Fruit fly (Drosophila melanogaster): Measurements from ENCODE around the gene CG31751.
A peak's percentile ranks its signal among the peaks of the same experiment; 100 is the strongest.

CG31751 gene

DNA sequence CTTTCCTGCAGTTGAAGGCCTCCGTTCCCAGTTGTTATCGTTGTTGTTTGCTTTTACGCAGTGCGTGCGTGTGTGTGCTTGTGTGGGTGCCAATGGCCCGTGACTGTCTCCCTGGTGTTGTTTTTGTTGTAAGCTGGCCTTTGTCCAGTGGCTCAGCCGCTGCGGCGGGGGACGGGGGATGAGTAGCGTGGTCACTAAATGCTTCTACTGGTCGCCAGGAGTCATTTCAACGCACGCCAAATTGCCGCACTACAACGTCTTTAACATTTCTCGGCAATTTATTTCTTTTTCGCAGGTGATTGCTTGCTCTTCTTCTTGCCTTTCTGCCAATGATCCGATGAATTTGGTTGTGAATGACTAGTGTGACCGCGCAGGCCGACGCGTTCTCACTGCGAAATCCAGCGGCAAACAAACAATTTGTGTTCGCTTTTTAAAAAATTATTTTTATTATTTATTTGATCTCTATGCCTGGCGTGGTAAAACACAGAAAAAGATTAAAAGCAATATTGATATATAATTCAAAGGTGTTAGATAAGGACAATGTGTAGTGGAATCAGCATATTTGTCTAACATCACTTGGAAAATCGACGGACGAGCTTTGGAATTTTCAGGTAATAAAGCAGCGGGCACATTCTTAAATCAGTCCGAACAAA lies 31.3 kb downstream of the CG31751 start, which contains the start of the genes Faf2 and Grip71 (continued):
- TF ChIP-seq klu (GFP tag; IDR thresholded peaks at IDR 0.05) (peak; percentile 93), CG15514 (GFP tag; optimal IDR thresholded peaks at IDR 0.05) (peak; percentile 90), CG16863 (GFP tag; optimal IDR thresholded peaks at IDR 0.05) (peak; percentile 76), Hsf (GFP tag; optimal IDR thresholded peaks at IDR 0.05) (peak; percentile 94), CG17361 (GFP tag; IDR thresholded peaks at IDR 0.05) (peak; percentile 95), CG32532 (GFP tag; IDR thresholded peaks at IDR 0.05) (peak; percentile 96), org-1 (GFP tag; optimal IDR thresholded peaks at IDR 0.05) (peak; percentile 71), hkb (optimal IDR thresholded peaks at IDR 0.05) (peak; percentile 88), hkb (GFP tag; IDR thresholded peaks at IDR 0.05) (peak; percentile 91), z (GFP tag; IDR thresholded peaks at IDR 0.05) (peak; percentile 69; the same call in 1 of the 3 replicates), CG11093 (GFP tag; IDR thresholded peaks at IDR 0.05) (peak; percentile 96), H2.0 (GFP tag; IDR thresholded peaks at IDR 0.05) (peak; percentile 91), CG3065 (GFP tag; optimal IDR thresholded peaks at IDR 0.05) (peak; percentile 74), gem (tag; optimal IDR thresholded peaks at IDR 0.05) (peak; percentile 96), CG17912 (GFP tag; optimal IDR thresholded peaks at IDR 0.05) (peak; percentile 62), peb (GFP tag; IDR thresholded peaks at IDR 0.05) (peak; percentile 87), Hr51 (GFP tag; optimal IDR thresholded peaks at IDR 0.05) (peak; percentile 79 to 86), NFAT (GFP tag; IDR thresholded peaks at IDR 0.05) (peak; percentile 90), Stat92E (GFP tag; optimal IDR thresholded peaks at IDR 0.05) (peak in 1 of 3 experiments; percentile 28), Fer2 (tag; optimal IDR thresholded peaks at IDR 0.05) (peak; percentile 81), CG18476 (GFP tag; optimal IDR thresholded peaks at IDR 0.05) (peak; percentile 90), exex (tag; optimal IDR thresholded peaks at IDR 0.05) (no peak), gsb-n (tag; optimal IDR thresholded peaks at IDR 0.05) (peak; percentile 85), ERR (GFP tag; optimal IDR thresholded peaks at IDR 0.05) (peak; percentile 37), chm (GFP tag; IDR thresholded peaks at IDR 0.05) (peak; percentile 86), CG8944 (GFP tag; optimal IDR thresholded peaks at IDR 0.05) (peak; percentile 87), lab (GFP tag; optimal IDR thresholded peaks at IDR 0.05) (peak; percentile 85), Sin3A (optimal IDR thresholded peaks at IDR 0.05) (peak; percentile 94), CG31365 (tag; optimal IDR thresholded peaks at IDR 0.05) (no peak), CG7987 (GFP tag; optimal IDR thresholded peaks at IDR 0.05) (peak; percentile 73), dimm (GFP tag; IDR thresholded peaks at IDR 0.05) (peak; percentile 82), CG8924 (tag; optimal IDR thresholded peaks at IDR 0.05) (peak; percentile 86), CG15269 (tag; optimal IDR thresholded peaks at IDR 0.05) (peak; percentile 89), slp2 (GFP tag; optimal IDR thresholded peaks at IDR 0.05) (peak; percentile 81), D (optimal IDR thresholded peaks at IDR 0.05) (no peak), D (GFP tag; optimal IDR thresholded peaks at IDR 0.05) (peak; percentile 80), nom (GFP tag; optimal IDR thresholded peaks at IDR 0.05) (peak; percentile 87), CG10462 (GFP tag; optimal IDR thresholded peaks at IDR 0.05) (peak; percentile 67), CG5953 (GFP tag; IDR thresholded peaks at IDR 0.05) (peak; percentile 89), esg (GFP tag; conservative IDR thresholded peaks at IDR 0.05) (peak; percentile 96), Sox102F (GFP tag; optimal IDR thresholded peaks at IDR 0.05) (peak; percentile 93), CG1233 (GFP tag; optimal IDR thresholded peaks at IDR 0.05) (peak; percentile 78), sr (GFP tag; IDR thresholded peaks at IDR 0.05) (peak; percentile 72; the same call in 1 of the 3 replicates), maf-S (GFP tag; optimal IDR thresholded peaks at IDR 0.05) (peak; percentile 81), mam (GFP tag; optimal IDR thresholded peaks at IDR 0.05) (peak; percentile 93), disco-r (GFP tag; optimal IDR thresholded peaks at IDR 0.05) (peak; percentile 40), amos (GFP tag; IDR thresholded peaks at IDR 0.05; ENCODE audit: partially characterized antibody) (peak; percentile 47; the same call in 1 of the 2 replicates), Deaf1 (tag; optimal IDR thresholded peaks at IDR 0.05) (peak; percentile 58), CG3407 (GFP tag; optimal IDR thresholded peaks at IDR 0.05) (peak; percentile 80), CG10654 (GFP tag; optimal IDR thresholded peaks at IDR 0.05) (peak; percentile 92)

Measured in whole organism, embryonic.